Worm (Caenorhabditis elegans) whole organism, L4/young adult: ENCODE measurements around the gene C25E10.8.

ENCODE experiments used
- W03F9.2 ChIP-seq: fragments of 150-350 bp; optimal IDR thresholded peaks from 2 replicates; lab custom pipeline; 2014; ENCODE audit warnings: missing biosample characterization, missing genetic modification characterization
- him-1 ChIP-seq: sonication (generic microtip); optimal IDR thresholded peaks from 2 replicates; lab custom pipeline; 2016; ENCODE audit warnings: missing genotype, missing genetic modification reagents, missing genetic modification characterization, missing compliant biosample characterization

DNA sequence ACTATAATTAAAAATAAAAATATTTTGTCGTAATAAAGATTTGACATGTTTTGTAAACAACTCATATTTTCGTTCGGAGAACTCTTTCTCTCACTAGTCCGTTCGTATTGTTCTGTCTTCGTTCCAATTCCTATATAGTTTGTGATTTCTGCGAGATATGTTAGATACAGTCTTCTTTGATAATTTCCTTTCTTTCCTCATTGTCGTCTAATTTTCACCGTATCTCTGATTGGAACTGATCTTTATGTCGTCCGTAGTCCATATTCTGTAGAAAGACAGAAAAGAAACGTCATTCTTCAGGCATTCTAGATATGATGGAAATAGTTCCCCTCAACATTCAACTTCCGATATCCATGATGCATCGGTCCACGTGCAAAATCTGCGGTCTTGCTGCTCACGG lies 9.0 kb downstream of the C25E10.8 start, which contains the start of gene nhr-30:
- TF ChIP-seq W03F9.2 (tag; lab: Kevin White, UChicago) (no peak), him-1 (tag; lab: Kevin White, UChicago) (no peak)
